Worm (Caenorhabditis elegans) whole organism, mixed stage, embryonic: ENCODE results near the gene gei-4.

Experiments
- ces-1 ChIP-seq: fragments of 150-350 bp; optimal IDR thresholded peaks from 2 replicates; lab custom pipeline; 2014; ENCODE audit warnings: missing biosample characterization, missing genetic modification reagents, missing genetic modification characterization
- elt-3 ChIP-seq: fragments of 150-350 bp; optimal IDR thresholded peaks from 2 replicates; lab custom pipeline; 2014; ENCODE audit warnings: missing biosample characterization, missing genetic modification characterization
- lin-13 ChIP-seq: fragments of 150-350 bp; optimal IDR thresholded peaks from 2 replicates; lab custom pipeline; 2014; ENCODE audit warnings: missing biosample characterization, missing genetic modification characterization
- lsy-2 ChIP-seq: fragments of 150-350 bp; optimal IDR thresholded peaks from 2 replicates; lab custom pipeline; 2014; ENCODE audit warnings: missing biosample characterization, missing genetic modification characterization
- nhr-237 ChIP-seq: fragments of 150-350 bp; optimal IDR thresholded peaks from 2 replicates; lab custom pipeline; 2014; ENCODE audit warnings: missing biosample characterization, missing genetic modification characterization
- nhr-28 ChIP-seq: fragments of 150-350 bp; optimal IDR thresholded peaks from 2 replicates; lab custom pipeline; 2014; ENCODE audit warnings: missing biosample characterization, missing genetic modification characterization
- nhr-76 ChIP-seq: sonication (generic microtip); optimal IDR thresholded peaks from 2 replicates; lab custom pipeline; 2017; ENCODE audit warnings: missing biosample characterization, missing genetic modification characterization
- pha-4 ChIP-seq: fragments of 150-350 bp; optimal IDR thresholded peaks from 2 replicates; lab custom pipeline; 2018; ENCODE audit warnings: missing biosample characterization, missing genetic modification reagents, missing genetic modification characterization
- unc-39 ChIP-seq: fragments of 150-350 bp; optimal IDR thresholded peaks from 2 replicates; lab custom pipeline; 2014; ENCODE audit warnings: missing biosample characterization, missing genetic modification characterization
- ztf-11 ChIP-seq: fragments of 150-350 bp; optimal IDR thresholded peaks from 2 replicates; lab custom pipeline; 2014; ENCODE audit warnings: missing biosample characterization, missing genetic modification characterization

- TF ChIP-seq nhr-28 (tag; lab: Kevin White, UChicago), result no peak
- TF ChIP-seq nhr-237 (tag; lab: Kevin White, UChicago), result no peak
- TF ChIP-seq lin-13, result no peak
- TF ChIP-seq lsy-2 (tag; lab: Kevin White, UChicago), result no peak
- no peak for TF ChIP-seq unc-39
- TF ChIP-seq ces-1 (GFP tag; lab: Kevin White, UChicago), result no peak
- TF ChIP-seq elt-3 (tag; lab: Kevin White, UChicago), result no peak
- TF ChIP-seq pha-4 (tag; lab: Kevin White, UChicago), result no peak
- TF ChIP-seq ztf-11 (tag; lab: Kevin White, UChicago), result no peak
- TF ChIP-seq nhr-76 (tag; lab: Kevin White, UChicago), result no peak
Measured at ce11 chrIII:348465-348864, 6.1 kb downstream of the gei-4 start.
